Worm (Caenorhabditis elegans): ENCODE measurements around the gene K09E2.3.

The K09E2.3 gene

ce11 chrX:8713754-8714295, 40.9 kb downstream of the K09E2.3 start, which contains the start of gene F53A9.6:
F53A9.6 (minus strand) TSS chrX:8713804.
- TF ChIP-seq W03F9.2 (tag; optimal IDR thresholded peaks at IDR 0.05), result no peak
- no peak for TF ChIP-seq him-1 (tag; optimal IDR thresholded peaks at IDR 0.05)
- TF ChIP-seq dao-5 (tag; optimal IDR thresholded peaks at IDR 0.05), result no peak

ce11 chrX:8714845-8715244, 42.0 kb downstream of the K09E2.3 start:
- no peak for TF ChIP-seq dao-5 (tag; optimal IDR thresholded peaks at IDR 0.05)
- TF ChIP-seq W03F9.2 (tag; optimal IDR thresholded peaks at IDR 0.05), result no peak
- TF ChIP-seq him-1 (tag; optimal IDR thresholded peaks at IDR 0.05), result no peak

- TF ChIP-seq W03F9.2 (tag; optimal IDR thresholded peaks at IDR 0.05), result no peak
- TF ChIP-seq dao-5 (tag; optimal IDR thresholded peaks at IDR 0.05), result no peak
- TF ChIP-seq him-1 (tag; optimal IDR thresholded peaks at IDR 0.05), result no peak
Observed at ce11 chrX:8716822-8717221, 43.9 kb downstream of the K09E2.3 start, which contains the start of gene F53A9.7. F53A9.7 (minus strand) TSS chrX:8716922.

- TF ChIP-seq dao-5 (tag; optimal IDR thresholded peaks at IDR 0.05), result no peak
- TF ChIP-seq W03F9.2 (tag; optimal IDR thresholded peaks at IDR 0.05), result no peak
- TF ChIP-seq him-1 (tag; optimal IDR thresholded peaks at IDR 0.05), result no peak
Observed at ce11 chrX:8718153-8718552, 45.3 kb downstream of the K09E2.3 start.

- no peak for TF ChIP-seq W03F9.2 (tag; optimal IDR thresholded peaks at IDR 0.05)
- TF ChIP-seq him-1 (tag; optimal IDR thresholded peaks at IDR 0.05), result no peak
- TF ChIP-seq dao-5 (tag; optimal IDR thresholded peaks at IDR 0.05), result no peak
Observed at ce11 chrX:8718856-8719255, 46.0 kb downstream of the K09E2.3 start, which contains the start of gene F53A9.8. F53A9.8 (minus strand) TSS chrX:8718904.

- TF ChIP-seq him-1 (tag; optimal IDR thresholded peaks at IDR 0.05) (no peak), dao-5 (tag; optimal IDR thresholded peaks at IDR 0.05) (no peak), W03F9.2 (tag; optimal IDR thresholded peaks at IDR 0.05) (no peak)
Observed at ce11 chrX:8719888-8720287, 47.0 kb downstream of the K09E2.3 start.

- no peak for TF ChIP-seq W03F9.2 (tag; optimal IDR thresholded peaks at IDR 0.05)
- no peak for TF ChIP-seq him-1 (tag; optimal IDR thresholded peaks at IDR 0.05)
- TF ChIP-seq dao-5 (tag; optimal IDR thresholded peaks at IDR 0.05), result no peak
Observed at ce11 chrX:8720658-8721057, 47.8 kb downstream of the K09E2.3 start, which contains the start of gene F53A9.9. F53A9.9 (minus strand) TSS chrX:8720758.

ce11 chrX:8721273-8721672, 48.4 kb downstream of the K09E2.3 start:
- TF ChIP-seq dao-5 (tag; optimal IDR thresholded peaks at IDR 0.05) (no peak), him-1 (tag; optimal IDR thresholded peaks at IDR 0.05) (no peak), W03F9.2 (tag; optimal IDR thresholded peaks at IDR 0.05) (no peak)

- TF ChIP-seq him-1 (tag; optimal IDR thresholded peaks at IDR 0.05), result no peak
- no peak for TF ChIP-seq W03F9.2 (tag; optimal IDR thresholded peaks at IDR 0.05)
- no peak for TF ChIP-seq dao-5 (tag; optimal IDR thresholded peaks at IDR 0.05)
Observed at ce11 chrX:8723127-8723600, 50.3 kb downstream of the K09E2.3 start, which contains the start of gene tnt-2. tnt-2 (minus strand) TSS chrX:8723550.

ce11 chrX:8723840-8724239, 51.0 kb downstream of the K09E2.3 start:
- TF ChIP-seq him-1 (tag; optimal IDR thresholded peaks at IDR 0.05), result no peak
- TF ChIP-seq W03F9.2 (tag; optimal IDR thresholded peaks at IDR 0.05), result no peak
- TF ChIP-seq dao-5 (tag; optimal IDR thresholded peaks at IDR 0.05), result no peak

ce11 chrX:8727306-8727705, 54.4 kb downstream of the K09E2.3 start, which contains the start of gene EGAP4.1:
EGAP4.1 (minus strand) TSS chrX:8727406.
- TF ChIP-seq him-1 (tag; optimal IDR thresholded peaks at IDR 0.05) (no peak), dao-5 (tag; optimal IDR thresholded peaks at IDR 0.05) (no peak), W03F9.2 (tag; optimal IDR thresholded peaks at IDR 0.05) (no peak)
